Fruit fly (Drosophila melanogaster) whole organism, embryonic: ENCODE data around the gene CG12075.

Source experiments
- Antp ChIP-seq: fragments of 200-800 bp; sonication (Bioruptor generic); optimal IDR thresholded peaks from 3 replicates; lab custom pipeline; 2016; ENCODE audit warnings: missing biosample characterization, missing genetic modification characterization
- B-H2 ChIP-seq: fragments of 200-800 bp; sonication (Bioruptor generic); optimal IDR thresholded peaks from 2 replicates; lab custom pipeline; 2018; ENCODE audit warnings: missing biosample characterization, mild to moderate bottlenecking, missing genetic modification characterization
- CG11696 ChIP-seq: fragments of 200-800 bp; sonication (Bioruptor generic); IDR thresholded peaks from 2 replicates; pipeline ENCODE4 v1.3.6; 2022; ENCODE audit warnings: missing biosample characterization, missing genetic modification characterization
- CG12299 ChIP-seq: fragments of 200-800 bp; sonication (Bioruptor generic); optimal IDR thresholded peaks from 2 replicates; lab custom pipeline; 2018; ENCODE audit warnings: missing biosample characterization, mild to moderate bottlenecking, missing genetic modification characterization
- CG13123 ChIP-seq: fragments of 200-800 bp; sonication (Bioruptor generic); optimal IDR thresholded peaks from 2 replicates; lab custom pipeline; 2016; ENCODE audit warnings: missing biosample characterization, missing genetic modification characterization
- CG15073 ChIP-seq: fragments of 200-800 bp; sonication (Bioruptor generic); optimal IDR thresholded peaks from 2 replicates; lab custom pipeline; 2016; ENCODE audit warnings: missing biosample characterization, missing genetic modification characterization
- CG1529 ChIP-seq: fragments of 200-800 bp; sonication (Bioruptor generic); optimal IDR thresholded peaks from 3 replicates; lab custom pipeline; 2018; ENCODE audit warnings: missing biosample characterization, missing genetic modification characterization
- CG15514 ChIP-seq: fragments of 200-800 bp; sonication (Bioruptor generic); optimal IDR thresholded peaks from 3 replicates; lab custom pipeline; 2017; ENCODE audit warnings: missing biosample characterization, missing genetic modification characterization, mild to moderate bottlenecking, moderate library complexity, missing genetic modification reagents
- CG1603 ChIP-seq: fragments of 200-800 bp; sonication (Bioruptor generic); optimal IDR thresholded peaks from 2 replicates; lab custom pipeline; 2019; ENCODE audit warnings: missing biosample characterization, mild to moderate bottlenecking, missing genetic modification characterization, moderate library complexity
- CG16813 ChIP-seq: fragments of 200-800 bp; sonication (Bioruptor generic); IDR thresholded peaks from 3 replicates; pipeline ENCODE4 v1.3.6; 2022; ENCODE audit warnings: missing biosample characterization, missing genetic modification characterization; ENCODE audit not compliant: partially characterized antibody
- CG17328 ChIP-seq: fragments of 200-800 bp; sonication (Bioruptor generic); IDR thresholded peaks from 2 replicates; pipeline ENCODE4 v1.3.6; 2022; ENCODE audit warnings: missing biosample characterization, missing genetic modification characterization
- CG30431 ChIP-seq: fragments of 200-800 bp; sonication (Bioruptor generic); optimal IDR thresholded peaks from 2 replicates; lab custom pipeline; 2017; ENCODE audit warnings: missing biosample characterization, missing genetic modification characterization
- CG3163 ChIP-seq: fragments of 200-800 bp; sonication (Bioruptor generic); optimal IDR thresholded peaks from 3 replicates; lab custom pipeline; 2016; ENCODE audit warnings: missing biosample characterization, missing genetic modification characterization
- CG3407 ChIP-seq: fragments of 200-800 bp; sonication (Bioruptor generic); optimal IDR thresholded peaks from 2 replicates; lab custom pipeline; 2018; ENCODE audit warnings: missing biosample characterization, mild to moderate bottlenecking, missing genetic modification characterization
- CG5953 ChIP-seq: fragments of 200-800 bp; sonication (Bioruptor generic); IDR thresholded peaks from 2 replicates; pipeline ENCODE4 v1.3.6; 2022; ENCODE audit warnings: missing biosample characterization, missing genetic modification characterization
- CG6813 ChIP-seq: fragments of 200-800 bp; sonication (Bioruptor generic); optimal IDR thresholded peaks from 2 replicates; lab custom pipeline; 2017; ENCODE audit warnings: missing biosample characterization, missing genetic modification characterization, mild to moderate bottlenecking, moderate library complexity, missing genetic modification reagents
- CG8281 ChIP-seq: fragments of 200-800 bp; sonication (Bioruptor generic); optimal IDR thresholded peaks from 2 replicates; lab custom pipeline; 2018; ENCODE audit warnings: missing biosample characterization, mild to moderate bottlenecking, missing genetic modification characterization, moderate library complexity
- CG8359 ChIP-seq: fragments of 200-800 bp; sonication (Bioruptor generic); optimal IDR thresholded peaks from 2 replicates; lab custom pipeline; 2017; ENCODE audit warnings: missing biosample characterization, mild to moderate bottlenecking, missing genetic modification characterization, borderline replicate concordance
- CG8388 ChIP-seq: fragments of 200-800 bp; sonication (Bioruptor generic); optimal IDR thresholded peaks from 2 replicates; lab custom pipeline; 2019; ENCODE audit warnings: missing biosample characterization, mild to moderate bottlenecking, missing genetic modification characterization, moderate library complexity
- CG8765 ChIP-seq: fragments of 200-800 bp; sonication (Bioruptor generic); IDR thresholded peaks from 2 replicates; pipeline ENCODE4 v1.3.6; 2022; ENCODE audit warnings: missing biosample characterization, missing genetic modification characterization
- CG9876 ChIP-seq: fragments of 200-800 bp; sonication (Bioruptor generic); optimal IDR thresholded peaks from 2 replicates; lab custom pipeline; 2016; ENCODE audit warnings: missing biosample characterization, missing genetic modification characterization
- CHES-1-like ChIP-seq: fragments of 200-800 bp; sonication (Bioruptor generic); optimal IDR thresholded peaks from 2 replicates; lab custom pipeline; 2016; ENCODE audit warnings: missing biosample characterization, missing genetic modification characterization
- CkIIα-i1 ChIP-seq: fragments of 200-800 bp; sonication (Bioruptor generic); IDR thresholded peaks from 2 replicates; pipeline ENCODE4 v1.3.6; 2022; ENCODE audit warnings: missing biosample characterization, missing genetic modification characterization
- D ChIP-seq, 2 experiments: fragments of 200-800 bp in 1 of 2; fragments of >200 bp in 1 of 2; sonication (Bioruptor generic) in 1 of 2; optimal IDR thresholded peaks; 2 replicates in 1 of 2; 3 replicates in 1 of 2; lab custom pipeline; 2017; ENCODE audit warnings: mild to moderate bottlenecking in 1 of 2, missing biosample characterization in 1 of 2, missing genetic modification characterization in 1 of 2, missing genetic modification reagents in 1 of 2
- E2f2 ChIP-seq: fragments of 200-800 bp; sonication (Bioruptor generic); IDR thresholded peaks from 2 replicates; pipeline ENCODE4 v1.3.6; 2022; ENCODE audit warnings: missing biosample characterization, missing genetic modification characterization
- HmgZ ChIP-seq: fragments of 200-800 bp; sonication (Bioruptor generic); optimal IDR thresholded peaks from 2 replicates; lab custom pipeline; 2018; ENCODE audit warnings: missing biosample characterization, mild to moderate bottlenecking, missing genetic modification characterization
- Hsf ChIP-seq: fragments of 200-800 bp; sonication (Bioruptor generic); optimal IDR thresholded peaks from 3 replicates; lab custom pipeline; 2016; ENCODE audit warnings: missing biosample characterization, missing genetic modification characterization
- Lpt ChIP-seq: fragments of >200 bp; optimal IDR thresholded peaks from 2 replicates; lab custom pipeline; 2018; ENCODE audit warnings: missing biosample characterization, missing genetic modification characterization
- MESR4 ChIP-seq: fragments of 200-800 bp; sonication (Bioruptor generic); optimal IDR thresholded peaks from 2 replicates; lab custom pipeline; 2018; ENCODE audit warnings: missing biosample characterization, mild to moderate bottlenecking, missing genetic modification characterization, moderate library complexity
- MTF-1 ChIP-seq: fragments of 200-800 bp; sonication (Bioruptor generic); optimal IDR thresholded peaks from 2 replicates; lab custom pipeline; 2018; ENCODE audit warnings: missing biosample characterization, mild to moderate bottlenecking, missing genetic modification characterization, borderline replicate concordance
- NFAT ChIP-seq: fragments of 200-800 bp; sonication (Bioruptor generic); IDR thresholded peaks from 2 replicates; pipeline ENCODE4 v1.3.6; 2022; ENCODE audit warnings: missing biosample characterization, missing genetic modification characterization
- PHDP ChIP-seq: fragments of 200-800 bp; sonication (Bioruptor generic); optimal IDR thresholded peaks from 3 replicates; lab custom pipeline; 2018; ENCODE audit warnings: missing biosample characterization, mild to moderate bottlenecking, missing genetic modification characterization, moderate library complexity
- Ravus ChIP-seq: fragments of 200-800 bp; sonication (Bioruptor generic); IDR thresholded peaks from 2 replicates; pipeline ENCODE4 v1.3.6; 2022; ENCODE audit warnings: missing biosample characterization, missing genetic modification characterization
- Six4 ChIP-seq: fragments of 200-800 bp; sonication (Bioruptor generic); optimal IDR thresholded peaks from 2 replicates; lab custom pipeline; 2016; ENCODE audit warnings: missing biosample characterization, missing genetic modification characterization
- Vsx1 ChIP-seq: fragments of 200-800 bp; sonication (Bioruptor generic); optimal IDR thresholded peaks from 2 replicates; lab custom pipeline; 2017; ENCODE audit warnings: missing biosample characterization, mild to moderate bottlenecking, missing genetic modification characterization, missing genetic modification reagents
- ato ChIP-seq: fragments of 200-800 bp; sonication (Bioruptor generic); IDR thresholded peaks from 2 replicates; pipeline ENCODE4 v1.3.6; 2022; ENCODE audit warnings: missing biosample characterization, missing genetic modification characterization; ENCODE audit not compliant: partially characterized antibody
- bsh ChIP-seq, 2 experiments: fragments of 200-800 bp; sonication (Bioruptor generic); optimal IDR thresholded peaks; 2 replicates each; lab custom pipeline; 2017 to 2018; ENCODE audit warnings: mild to moderate bottlenecking in 2 of 2, missing biosample characterization in 2 of 2, missing genetic modification characterization in 2 of 2, moderate library complexity in 1 of 2
- crc ChIP-seq: fragments of 200-800 bp; sonication (Bioruptor generic); optimal IDR thresholded peaks from 2 replicates; lab custom pipeline; 2016; ENCODE audit warnings: missing biosample characterization, missing genetic modification characterization
- en ChIP-seq: fragments of 200-800 bp; sonication (Bioruptor generic); optimal IDR thresholded peaks from 2 replicates; lab custom pipeline; 2016; ENCODE audit warnings: missing biosample characterization, missing genetic modification characterization
- jigr1 ChIP-seq: fragments of 200-800 bp; sonication (Bioruptor generic); IDR thresholded peaks from 3 replicates; pipeline ENCODE4 v1.3.6; 2022; ENCODE audit warnings: missing biosample characterization, missing genetic modification characterization
- jing ChIP-seq: fragments of 200-800 bp; sonication (Bioruptor generic); optimal IDR thresholded peaks from 2 replicates; lab custom pipeline; 2018; ENCODE audit warnings: missing biosample characterization, mild to moderate bottlenecking, missing genetic modification characterization
- pnt ChIP-seq: fragments of 200-800 bp; sonication (Bioruptor generic); optimal IDR thresholded peaks from 3 replicates; lab custom pipeline; 2016; ENCODE audit warnings: missing biosample characterization, missing genetic modification characterization
- run ChIP-seq: fragments of 200-800 bp; sonication (Bioruptor generic); optimal IDR thresholded peaks from 3 replicates; lab custom pipeline; 2018; ENCODE audit warnings: missing biosample characterization, mild to moderate bottlenecking, missing genetic modification characterization
- sr ChIP-seq: fragments of 200-800 bp; sonication (Bioruptor generic); IDR thresholded peaks from 3 replicates; pipeline ENCODE4 v1.3.6; 2022; ENCODE audit warnings: missing biosample characterization, missing genetic modification characterization
- ssp ChIP-seq: fragments of 200-800 bp; sonication (Bioruptor generic); IDR thresholded peaks from 2 replicates; pipeline ENCODE4 v1.3.6; 2022; ENCODE audit warnings: missing biosample characterization, missing genetic modification characterization
- sug ChIP-seq: fragments of 200-800 bp; optimal IDR thresholded peaks from 2 replicates; lab custom pipeline; 2019; ENCODE audit warnings: missing biosample characterization, mild to moderate bottlenecking, missing genetic modification characterization, moderate library complexity
- tgo ChIP-seq: fragments of 200-800 bp; sonication (Bioruptor generic); IDR thresholded peaks from 3 replicates; pipeline ENCODE4 v1.3.6; 2022; ENCODE audit warnings: missing biosample characterization, missing genetic modification characterization
- tx ChIP-seq: fragments of 200-800 bp; sonication (Bioruptor generic); optimal IDR thresholded peaks from 2 replicates; lab custom pipeline; 2016; ENCODE audit warnings: missing biosample characterization, missing genetic modification characterization
- vnd ChIP-seq: fragments of 200-800 bp; sonication (Bioruptor generic); IDR thresholded peaks from 3 replicates; pipeline ENCODE4 v1.3.6; 2022; ENCODE audit warnings: missing biosample characterization, missing genetic modification characterization; ENCODE audit not compliant: partially characterized antibody

CG12075 gene

DNA sequence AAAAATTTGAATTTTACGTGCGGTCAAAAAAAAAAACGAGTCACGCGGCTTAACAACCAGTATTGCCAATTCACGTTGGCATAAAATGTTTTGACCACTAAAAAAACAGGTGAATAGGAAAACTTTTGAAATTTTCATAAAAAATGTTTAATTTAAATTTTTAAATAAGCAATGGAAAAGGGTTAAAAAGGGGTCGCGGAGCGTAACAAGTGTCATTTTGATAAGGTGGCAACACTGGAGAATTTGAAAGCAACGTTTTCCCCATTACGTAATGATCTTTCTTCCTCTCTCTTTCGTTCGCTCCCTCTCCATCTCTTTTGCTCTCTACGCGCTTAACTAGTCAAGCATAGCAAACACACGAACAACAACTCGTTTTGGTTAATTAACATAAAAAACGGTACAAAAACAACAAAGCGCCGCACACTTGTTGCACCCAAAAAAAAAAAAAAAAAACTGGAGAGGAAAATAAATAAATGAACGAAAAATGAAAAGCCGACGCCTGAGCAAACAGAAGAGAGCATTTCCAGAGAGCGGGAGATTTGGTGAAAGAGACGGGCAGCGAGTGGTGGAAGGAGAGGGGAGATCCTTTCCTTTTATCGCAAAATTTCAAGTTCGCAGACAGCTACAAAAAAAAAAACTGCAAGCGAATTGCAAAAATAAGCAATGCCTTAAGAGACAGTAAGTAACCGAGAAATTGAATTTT is 56.3 kb downstream of the CG12075 start (continued):
- TF ChIP-seq CG6813 (GFP tag; lab: Kevin White, UChicago) (peak; percentile 85), ssp (peak; percentile 62), jing (GFP tag; lab: Kevin White, UChicago) (peak; percentile 52), Hsf (GFP tag; lab: Kevin White, UChicago) (peak; percentile 77), pnt (GFP tag; lab: Kevin White, UChicago) (peak; percentile 45), vnd (GFP tag; lab: Robert Waterston, UW) (no peak), crc (GFP tag; lab: Kevin White, UChicago) (peak; percentile 50), CkIIα-i1 (GFP tag; lab: Robert Waterston, UW) (no peak), CG8281 (tag; lab: Kevin White, UChicago) (peak; percentile 55), tgo (GFP tag; lab: Robert Waterston, UW) (peak; percentile 56), CG8765 (GFP tag; lab: Robert Waterston, UW) (peak; percentile 55; the same call in 1 of the 2 replicates), Ravus (peak; percentile 25), ato (GFP tag; lab: Robert Waterston, UW) (no peak), MTF-1 (GFP tag; lab: Kevin White, UChicago) (peak; percentile 34), Lpt (no peak), CG11696 (GFP tag; lab: Robert Waterston, UW) (peak; percentile 53), CG3407 (GFP tag; lab: Kevin White, UChicago) (peak; percentile 71), CG1603 (tag; lab: Kevin White, UChicago) (peak; percentile 64), CG15514 (GFP tag; lab: Kevin White, UChicago) (peak; percentile 55), CG3163 (GFP tag; lab: Kevin White, UChicago) (no peak), B-H2 (no peak), CG1529 (GFP tag; lab: Kevin White, UChicago) (peak; percentile 82), PHDP (tag; lab: Kevin White, UChicago) (peak; percentile 87), CG16813 (GFP tag; lab: Robert Waterston, UW) (no peak), sr (GFP tag; lab: Robert Waterston, UW) (0 out of 3 replicates have a peak, but pooled peaks have one; percentile 38), tx (GFP tag; lab: Kevin White, UChicago) (peak; percentile 31), NFAT (GFP tag; lab: Robert Waterston, UW) (0 out of 2 replicates have a peak, but pooled peaks have one; percentile 9), CG9876 (GFP tag; lab: Kevin White, UChicago) (no peak), HmgZ (tag; lab: Kevin White, UChicago) (peak; percentile 51), bsh (GFP tag; optimal IDR thresholded peaks at IDR 0.05; lab: Kevin White, UChicago) (peak; percentile 24 to 89), CG15073 (GFP tag; lab: Kevin White, UChicago) (peak; percentile 5), en (peak; percentile 61), CG13123 (peak; percentile 31), Six4 (GFP tag; lab: Kevin White, UChicago) (peak; percentile 63), E2f2 (GFP tag; lab: Robert Waterston, UW) (peak; percentile 53), D (optimal IDR thresholded peaks at IDR 0.05; lab: Kevin White, UChicago) (no peak), D (GFP tag; optimal IDR thresholded peaks at IDR 0.05; lab: Kevin White, UChicago) (peak; percentile 81), Antp (GFP tag; lab: Kevin White, UChicago) (peak; percentile 8), MESR4 (GFP tag; lab: Kevin White, UChicago) (no peak), sug (tag; lab: Kevin White, UChicago) (peak; percentile 49), CG30431 (peak; percentile 64), CG17328 (peak; percentile 85), Vsx1 (GFP tag; lab: Kevin White, UChicago) (peak; percentile 74), jigr1 (GFP tag; lab: Robert Waterston, UW) (no peak), run (tag; lab: Kevin White, UChicago) (peak; percentile 90), CG8388 (peak; percentile 83), CG8359 (GFP tag; lab: Kevin White, UChicago) (peak; percentile 52), CHES-1-like (GFP tag; lab: Kevin White, UChicago) (no peak), CG5953 (peak; percentile 66), CG12299 (tag; lab: Kevin White, UChicago) (peak; percentile 11)
